Fruit fly (Drosophila melanogaster): ENCODE results near the gene spen.

Gene spen

dm6 chr2L:250507-251215 lies 91.8 kb downstream of the spen start, which contains the start of gene kis:
TSS of gene kis (minus strand) at chr2L:250823.
- peak; percentile 75 for TF ChIP-seq CG17801 (GFP tag; optimal IDR thresholded peaks at IDR 0.05; ENCODE audit: partially characterized antibody)

- TF ChIP-seq CG17801 (GFP tag; optimal IDR thresholded peaks at IDR 0.05; ENCODE audit: partially characterized antibody): no peak
Observed at dm6 chr2L:252174-252573, 93.3 kb downstream of the spen start, which contains the start of gene Rpp30. TSS of gene Rpp30 (minus strand) at chr2L:252373.

All from ovary, adult (tissue).